Worm (Caenorhabditis elegans): Measurements from ENCODE around the gene fbxb-31.

fbxb-31 gene

DNA sequence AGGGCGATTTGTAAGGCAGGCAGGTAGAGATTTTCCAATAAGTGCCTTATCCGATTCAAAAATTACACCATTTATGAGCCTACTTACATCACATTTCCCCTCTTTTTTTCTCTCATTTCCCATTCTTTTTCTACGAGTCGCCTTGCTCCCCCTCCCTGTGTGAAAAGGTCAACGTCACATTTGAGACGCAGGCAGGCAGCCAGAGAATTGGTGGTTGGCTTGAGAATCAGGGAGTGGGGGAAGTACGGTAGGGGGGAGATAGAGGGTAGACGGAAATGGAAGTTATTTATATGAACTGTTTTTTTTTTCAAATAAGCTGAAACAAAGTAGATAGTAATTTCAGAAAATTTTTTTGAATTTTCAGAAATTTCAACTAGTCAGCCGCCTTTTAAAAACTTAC lies 22.5 kb downstream of the fbxb-31 start:
- TF ChIP-seq ceh-9 (tag; optimal IDR thresholded peaks at IDR 0.05) (no peak), nfya-1 (tag; optimal IDR thresholded peaks at IDR 0.05; ENCODE audit: insufficient read depth) (peak; percentile 98)

- TF ChIP-seq fkh-10 (GFP tag; optimal IDR thresholded peaks at IDR 0.05) (no peak), nhr-237 (tag; optimal IDR thresholded peaks at IDR 0.05) (no peak), aly-2 (tag; optimal IDR thresholded peaks at IDR 0.05) (no peak), jun-1 (tag; optimal IDR thresholded peaks at IDR 0.05) (no peak), nhr-23 (tag; optimal IDR thresholded peaks at IDR 0.05) (no peak), nhr-76 (tag; optimal IDR thresholded peaks at IDR 0.05) (no peak), mml-1 (tag; optimal IDR thresholded peaks at IDR 0.05) (no peak), ceh-28 (tag; optimal IDR thresholded peaks at IDR 0.05) (no peak), ceh-82 (tag; optimal IDR thresholded peaks at IDR 0.05) (no peak), fos-1 (tag; optimal IDR thresholded peaks at IDR 0.05) (no peak), elt-3 (tag; optimal IDR thresholded peaks at IDR 0.05) (no peak), sea-2 (GFP tag; optimal IDR thresholded peaks at IDR 0.05) (no peak), R02D3.7 (tag; optimal IDR thresholded peaks at IDR 0.05) (no peak), unc-62 (GFP tag; optimal IDR thresholded peaks at IDR 0.05) (no peak), nhr-25 (tag; optimal IDR thresholded peaks at IDR 0.05) (no peak), skn-1 (tag; optimal IDR thresholded peaks at IDR 0.05) (no peak), elt-2 (tag; optimal IDR thresholded peaks at IDR 0.05) (no peak), ceh-16 (tag; optimal IDR thresholded peaks at IDR 0.05) (no peak), nhr-12 (tag; optimal IDR thresholded peaks at IDR 0.05) (no peak), mdl-1 (tag; optimal IDR thresholded peaks at IDR 0.05) (no peak)
Observed at ce11 chrII:3609764-3610163, 29.4 kb downstream of the fbxb-31 start, which contains the start of gene Y49F6A.5. Gene Y49F6A.5, minus strand, starts transcription at chrII:3609864.

- no peak for TF ChIP-seq fkh-2 (tag; optimal IDR thresholded peaks at IDR 0.05)
- no peak for TF ChIP-seq fos-1 (tag; optimal IDR thresholded peaks at IDR 0.05)
- no peak for TF ChIP-seq unc-39 (tag; optimal IDR thresholded peaks at IDR 0.05)
- no peak for TF ChIP-seq elt-3 (tag; optimal IDR thresholded peaks at IDR 0.05)
Observed at ce11 chrII:3604578-3604977, 34.6 kb downstream of the fbxb-31 start.

DNA sequence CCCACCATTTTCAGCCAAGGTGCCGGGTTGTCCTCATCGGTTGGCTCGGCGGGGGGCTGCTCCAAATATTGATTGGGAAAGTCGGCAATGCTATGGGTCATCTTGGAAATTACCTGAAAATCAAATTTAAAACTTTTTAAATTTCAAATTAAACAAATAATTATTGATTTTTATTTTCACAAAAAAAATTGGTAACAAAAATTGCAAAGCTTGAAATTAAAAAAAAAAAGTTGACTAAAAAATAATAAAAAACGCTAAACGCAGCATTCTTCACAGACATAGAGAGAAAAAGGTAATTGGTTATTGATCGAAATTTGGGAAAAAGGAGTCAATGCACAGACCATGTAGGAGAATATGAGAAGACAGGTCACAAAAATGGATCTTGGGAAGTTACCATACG lies 40.4 kb downstream of the fbxb-31 start, which contains the start of gene Y49F6A.11:
Gene Y49F6A.11, minus strand, starts transcription at position 101 of the 400 bp plus-strand sequence.
- TF ChIP-seq nhr-77 (tag; optimal IDR thresholded peaks at IDR 0.05), result no peak
- TF ChIP-seq jun-1 (tag; optimal IDR thresholded peaks at IDR 0.05), result no peak
- TF ChIP-seq nhr-23 (tag; optimal IDR thresholded peaks at IDR 0.05), result no peak
- TF ChIP-seq nhr-12 (tag; optimal IDR thresholded peaks at IDR 0.05), result no peak
- TF ChIP-seq unc-39 (tag; optimal IDR thresholded peaks at IDR 0.05), result no peak
- TF ChIP-seq fos-1 (tag; optimal IDR thresholded peaks at IDR 0.05), result no peak
- TF ChIP-seq ceh-28 (tag; optimal IDR thresholded peaks at IDR 0.05), result no peak
- TF ChIP-seq mdl-1 (tag; optimal IDR thresholded peaks at IDR 0.05), result no peak
- no peak for TF ChIP-seq eor-1 (tag; optimal IDR thresholded peaks at IDR 0.05)
- no peak for TF ChIP-seq nhr-11 (tag; optimal IDR thresholded peaks at IDR 0.05)

DNA sequence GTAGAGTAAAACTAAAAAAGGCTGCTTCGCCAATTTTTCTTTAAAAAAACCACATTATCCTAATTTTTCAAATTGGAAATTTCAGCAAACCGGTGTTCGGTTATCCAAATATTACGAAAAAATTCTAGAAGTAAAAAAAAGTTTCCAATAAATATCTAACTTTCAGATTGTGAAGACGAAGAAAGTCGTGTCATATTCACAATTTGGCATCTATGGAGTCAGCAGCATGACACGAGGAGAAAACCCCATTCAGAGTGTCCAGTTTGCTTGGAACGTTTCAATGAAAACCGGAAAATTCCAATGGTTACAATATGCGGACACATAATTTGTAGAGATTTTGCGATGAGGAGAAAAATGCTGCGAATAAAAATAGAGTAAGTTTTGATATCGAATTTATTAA lies 43.8 kb downstream of the fbxb-31 start, which contains the start of gene Y49F6A.12:
Gene Y49F6A.12, plus strand, starts transcription at position 301 of the 400 bp plus-strand sequence.
- no peak for TF ChIP-seq nhr-43 (tag; optimal IDR thresholded peaks at IDR 0.05; ENCODE audit: poor library complexity, severe bottlenecking)

Measured in whole organism, L3 larva.